4 fruit fly cellular contexts compared by ENCODE assay signal in genomic region chr2L:11965610-11966594, dm6.
A peak's percentile ranks its signal among the peaks of the same experiment; 100 is the strongest.
TF ChIP-seq lines count a peak whose summit lies in the region.

No protein-coding gene starts in this region.

- no peak for TF ChIP-seq CTCF in whole organism, embryonic (GFP tag; optimal IDR thresholded peaks at IDR 0.05; lab: Kevin White, UChicago)

TF ChIP-seq in whole organism, embryonic, 481 proteins besides CTCF, POLR2A, EP300 and RAD21:
- peak; percentile 2 for TF ChIP-seq Ets65A (GFP tag; lab: Kevin White, UChicago)
- TF ChIP-seq CG11247 (GFP tag; IDR thresholded peaks at IDR 0.05; lab: Robert Waterston, UW) = 0 out of 2 replicates have a peak, but pooled peaks have one; percentile 8
- peak; percentile 5 for TF ChIP-seq cg (GFP tag; optimal IDR thresholded peaks at IDR 0.05; lab: Kevin White, UChicago)
- no peak for TF ChIP-seq CG4820 (GFP tag; optimal IDR thresholded peaks at IDR 0.05; lab: Kevin White, UChicago)
- peak; percentile 79 for TF ChIP-seq sens (GFP tag; lab: Kevin White, UChicago)
- peak; percentile 0 for TF ChIP-seq lbe (GFP tag; optimal IDR thresholded peaks at IDR 0.05; lab: Kevin White, UChicago)
- TF ChIP-seq Drgx (GFP tag; IDR thresholded peaks at IDR 0.05; lab: Robert Waterston, UW) = 0 out of 2 replicates have a peak, but pooled peaks have one; percentile 12
- TF ChIP-seq CG12104 (GFP tag; optimal IDR thresholded peaks at IDR 0.05; lab: Kevin White, UChicago) = no peak
TF ChIP-seq in whole organism, embryonic: peak in this region for 6.

TF ChIP-seq in whole organism, prepupa, 60 proteins besides CTCF, POLR2A, EP300 and RAD21 (continues in another document):
- TF ChIP-seq CG3919 (GFP tag; optimal IDR thresholded peaks at IDR 0.05; lab: Kevin White, UChicago) (peak; percentile 7), CG6808 (GFP tag; optimal IDR thresholded peaks at IDR 0.05; lab: Kevin White, UChicago) (peak; percentile 62), Blimp-1 (GFP tag; optimal IDR thresholded peaks at IDR 0.05; lab: Kevin White, UChicago) (peak; percentile 84), CG16779 (tag; optimal IDR thresholded peaks at IDR 0.05; lab: Kevin White, UChicago) (no peak), dac (GFP tag; optimal IDR thresholded peaks at IDR 0.05; lab: Kevin White, UChicago) (no peak), cyc (GFP tag; optimal IDR thresholded peaks at IDR 0.05; lab: Kevin White, UChicago) (no peak), CG15336 (GFP tag; IDR thresholded peaks at IDR 0.05; lab: Robert Waterston, UW) (no peak), Sox14 (GFP tag; optimal IDR thresholded peaks at IDR 0.05; lab: Kevin White, UChicago) (peak; percentile 42), Hr4 (GFP tag; optimal IDR thresholded peaks at IDR 0.05; lab: Kevin White, UChicago) (peak; percentile 21), CG9139 (GFP tag; optimal IDR thresholded peaks at IDR 0.05; lab: Kevin White, UChicago) (no peak), CG6792 (GFP tag; optimal IDR thresholded peaks at IDR 0.05; lab: Kevin White, UChicago) (peak; percentile 20), Eip78C (GFP tag; lab: Kevin White, UChicago) (peak; percentile 83), ss (GFP tag; optimal IDR thresholded peaks at IDR 0.05; lab: Kevin White, UChicago) (peak; percentile 1 to 50), CG1621 (tag; optimal IDR thresholded peaks at IDR 0.05; lab: Kevin White, UChicago) (no peak), CG11762 (GFP tag; optimal IDR thresholded peaks at IDR 0.05; lab: Kevin White, UChicago; ENCODE audit: insufficient read depth) (no peak), CG8632 (GFP tag; optimal IDR thresholded peaks at IDR 0.05; lab: Kevin White, UChicago) (peak; percentile 39), Sox102F (GFP tag; optimal IDR thresholded peaks at IDR 0.05; lab: Kevin White, UChicago) (peak; percentile 27), net (GFP tag; optimal IDR thresholded peaks at IDR 0.05; lab: Kevin White, UChicago) (no peak), Hr38 (GFP tag; optimal IDR thresholded peaks at IDR 0.05; lab: Kevin White, UChicago) (no peak), vri (GFP tag; optimal IDR thresholded peaks at IDR 0.05; lab: Kevin White, UChicago) (no peak), Smox (GFP tag; optimal IDR thresholded peaks at IDR 0.05; lab: Kevin White, UChicago) (peak; percentile 48), CG31627 (GFP tag; optimal IDR thresholded peaks at IDR 0.05; lab: Kevin White, UChicago) (peak; percentile 31), Ets21C (GFP tag; optimal IDR thresholded peaks at IDR 0.05; lab: Kevin White, UChicago) (peak; percentile 37), Lpt (GFP tag; optimal IDR thresholded peaks at IDR 0.05; lab: Kevin White, UChicago) (peak; percentile 24), Met (GFP tag; optimal IDR thresholded peaks at IDR 0.05; lab: Kevin White, UChicago) (peak; percentile 54), CG3032 (tag; optimal IDR thresholded peaks at IDR 0.05; lab: Kevin White, UChicago) (peak; percentile 13), Eip93F (GFP tag; optimal IDR thresholded peaks at IDR 0.05; lab: Kevin White, UChicago) (no peak), CG6854 (GFP tag; optimal IDR thresholded peaks at IDR 0.05; lab: Kevin White, UChicago) (peak; percentile 9)

TF ChIP-seq in whole organism, pupa, 21 proteins besides CTCF, POLR2A, EP300 and RAD21:
- TF ChIP-seq Ets98B (GFP tag; IDR thresholded peaks at IDR 0.05; lab: Robert Waterston, UW) (no peak), CG10348 (GFP tag; IDR thresholded peaks at IDR 0.05; lab: Robert Waterston, UW) (no peak), Snoo (tag; optimal IDR thresholded peaks at IDR 0.05; lab: Kevin White, UChicago) (peak; percentile 25), CG32121 (GFP tag; IDR thresholded peaks at IDR 0.05; lab: Robert Waterston, UW) (no peak), CG12605 (GFP tag; IDR thresholded peaks at IDR 0.05; lab: Robert Waterston, UW) (no peak), CG8159 (tag; optimal IDR thresholded peaks at IDR 0.05; lab: Kevin White, UChicago) (peak; percentile 67), CG14655 (GFP tag; optimal IDR thresholded peaks at IDR 0.05; lab: Kevin White, UChicago) (peak; percentile 53), CG13204 (GFP tag; optimal IDR thresholded peaks at IDR 0.05; lab: Kevin White, UChicago) (no peak), Pif1A (GFP tag; optimal IDR thresholded peaks at IDR 0.05; lab: Kevin White, UChicago) (no peak), EcR (GFP tag; optimal IDR thresholded peaks at IDR 0.05; lab: Kevin White, UChicago) (peak; percentile 49), Pif1B (GFP tag; optimal IDR thresholded peaks at IDR 0.05; lab: Kevin White, UChicago) (no peak), CG4496 (GFP tag; IDR thresholded peaks at IDR 0.05; lab: Robert Waterston, UW) (no peak), CG15710 (tag; optimal IDR thresholded peaks at IDR 0.05; lab: Kevin White, UChicago) (peak; percentile 59), rn (GFP tag; IDR thresholded peaks at IDR 0.05; lab: Robert Waterston, UW) (no peak), CG17806 (tag; optimal IDR thresholded peaks at IDR 0.05; lab: Kevin White, UChicago) (peak; percentile 18), D1 (tag; optimal IDR thresholded peaks at IDR 0.05; lab: Kevin White, UChicago) (no peak), fd96Ca (GFP tag; IDR thresholded peaks at IDR 0.05; lab: Robert Waterston, UW) (0 out of 3 replicates have a peak, but pooled peaks have one; percentile 28), gl (tag; optimal IDR thresholded peaks at IDR 0.05; lab: Kevin White, UChicago) (peak; percentile 43), CG8301 (tag; optimal IDR thresholded peaks at IDR 0.05; lab: Kevin White, UChicago) (peak; percentile 22), CG34367 (tag; optimal IDR thresholded peaks at IDR 0.05; lab: Kevin White, UChicago) (peak; percentile 8), CG9948 (tag; optimal IDR thresholded peaks at IDR 0.05; lab: Kevin White, UChicago) (peak; percentile 43)

TF ChIP-seq in whole organism, wandering third instar larva, 38 proteins besides CTCF, POLR2A, EP300 and RAD21:
- TF ChIP-seq CG32264 (GFP tag; optimal IDR thresholded peaks at IDR 0.05; lab: Kevin White, UChicago) (no peak), lola (GFP tag; optimal IDR thresholded peaks at IDR 0.05; lab: Kevin White, UChicago) (no peak), OdsH (GFP tag; optimal IDR thresholded peaks at IDR 0.05; lab: Kevin White, UChicago) (no peak), Jra (GFP tag; optimal IDR thresholded peaks at IDR 0.05; lab: Kevin White, UChicago) (no peak), sage (GFP tag; optimal IDR thresholded peaks at IDR 0.05; lab: Kevin White, UChicago) (no peak), tai (GFP tag; optimal IDR thresholded peaks at IDR 0.05; lab: Kevin White, UChicago) (no peak), Abd-B (GFP tag; optimal IDR thresholded peaks at IDR 0.05; lab: Kevin White, UChicago) (no peak), CrebA (GFP tag; optimal IDR thresholded peaks at IDR 0.05; lab: Kevin White, UChicago; ENCODE audit: borderline replicate concordance) (peak; percentile 89), Hr83 (GFP tag; optimal IDR thresholded peaks at IDR 0.05; lab: Kevin White, UChicago; ENCODE audit: poor library complexity, severe bottlenecking) (no peak), jim (GFP tag; optimal IDR thresholded peaks at IDR 0.05; lab: Kevin White, UChicago) (no peak), N (GFP tag; optimal IDR thresholded peaks at IDR 0.05; lab: Kevin White, UChicago) (no peak), foxo (GFP tag; optimal IDR thresholded peaks at IDR 0.05; lab: Kevin White, UChicago) (peak in 1 of 2 experiments; percentile 41), dsf (GFP tag; optimal IDR thresholded peaks at IDR 0.05; lab: Kevin White, UChicago; ENCODE audit: borderline replicate concordance) (no peak), Hr78 (GFP tag; optimal IDR thresholded peaks at IDR 0.05; lab: Kevin White, UChicago) (no peak), usp (GFP tag; optimal IDR thresholded peaks at IDR 0.05; lab: Kevin White, UChicago) (no peak), Mio (GFP tag; optimal IDR thresholded peaks at IDR 0.05; lab: Kevin White, UChicago) (no peak), GATAd (GFP tag; optimal IDR thresholded peaks at IDR 0.05; lab: Kevin White, UChicago) (no peak), fru (GFP tag; optimal IDR thresholded peaks at IDR 0.05; lab: Kevin White, UChicago) (peak; percentile 39), HLH106 (tag; optimal IDR thresholded peaks at IDR 0.05; lab: Kevin White, UChicago) (peak; percentile 41), Myc (optimal IDR thresholded peaks at IDR 0.05; lab: Kevin White, UChicago) (no peak), Dif (GFP tag; optimal IDR thresholded peaks at IDR 0.05; lab: Kevin White, UChicago; ENCODE audit: partially characterized antibody) (no peak), woc (GFP tag; optimal IDR thresholded peaks at IDR 0.05; lab: Kevin White, UChicago) (peak; percentile 48), h (GFP tag; optimal IDR thresholded peaks at IDR 0.05; lab: Kevin White, UChicago) (no peak), Rel (GFP tag; optimal IDR thresholded peaks at IDR 0.05; lab: Kevin White, UChicago) (peak; percentile 61), Rel (tag; optimal IDR thresholded peaks at IDR 0.05; lab: Kevin White, UChicago) (no peak), Vsx2 (GFP tag; optimal IDR thresholded peaks at IDR 0.05; lab: Kevin White, UChicago; ENCODE audit: partially characterized antibody) (peak; percentile 2), CG9705 (GFP tag; optimal IDR thresholded peaks at IDR 0.05; lab: Kevin White, UChicago) (no peak), Hnf4 (GFP tag; optimal IDR thresholded peaks at IDR 0.05; lab: Kevin White, UChicago) (no peak), sv (GFP tag; optimal IDR thresholded peaks at IDR 0.05; lab: Kevin White, UChicago) (no peak), rgr (GFP tag; optimal IDR thresholded peaks at IDR 0.05; lab: Kevin White, UChicago) (no peak), Dfd (GFP tag; optimal IDR thresholded peaks at IDR 0.05; lab: Kevin White, UChicago) (no peak), ey (GFP tag; optimal IDR thresholded peaks at IDR 0.05; lab: Kevin White, UChicago) (no peak), br (GFP tag; optimal IDR thresholded peaks at IDR 0.05; lab: Kevin White, UChicago) (no peak), pan (optimal IDR thresholded peaks at IDR 0.05; lab: Kevin White, UChicago) (no peak), psq (GFP tag; optimal IDR thresholded peaks at IDR 0.05; lab: Kevin White, UChicago) (peak; percentile 48), brk (GFP tag; optimal IDR thresholded peaks at IDR 0.05; lab: Kevin White, UChicago) (no peak), dmrt93B (GFP tag; optimal IDR thresholded peaks at IDR 0.05; lab: Kevin White, UChicago) (peak; percentile 12), dl (GFP tag; optimal IDR thresholded peaks at IDR 0.05; lab: Kevin White, UChicago; ENCODE audit: insufficient read depth in 1 of 2, partially characterized antibody in 2 of 2) (no peak), Sp1 (GFP tag; optimal IDR thresholded peaks at IDR 0.05; lab: Kevin White, UChicago) (peak; percentile 26)

Comparison
In these comparisons a context has a peak if more than half of its experiments do, and no peak if none do; other contexts are left out.
1. Of the 7 proteins assayed by ChIP-seq in both whole organism, embryonic and whole organism, prepupa: peak only in whole organism, embryonic: none; only in whole organism, prepupa: Blimp-1, CG6854, Hr39, Lpt and Sox102F; in both: none; in neither: 2.